Worm (Caenorhabditis elegans) whole organism, L1 larva: ENCODE results near the gene F46C5.9.

Source experiments
- C04F5.9 ChIP-seq: sonication (generic microtip); optimal IDR thresholded peaks from 2 replicates; lab custom pipeline; 2016; ENCODE audit warnings: missing genetic modification characterization, missing compliant biosample characterization
- C34B4.2 ChIP-seq: sonication (generic microtip); optimal IDR thresholded peaks from 2 replicates; lab custom pipeline; 2017; ENCODE audit warnings: mild to moderate bottlenecking, missing genetic modification characterization, missing compliant biosample characterization
- F16B12.6 ChIP-seq: fragments of 150-350 bp; optimal IDR thresholded peaks from 2 replicates; lab custom pipeline; 2014; ENCODE audit warnings: missing biosample characterization, missing genetic modification characterization
- Y116A8C.19 ChIP-seq: sonication (generic microtip); optimal IDR thresholded peaks from 2 replicates; lab custom pipeline; 2016; ENCODE audit warnings: missing compliant biosample characterization, missing genetic modification characterization, borderline replicate concordance
- aha-1 ChIP-seq: fragments of 150-350 bp; optimal IDR thresholded peaks from 2 replicates; lab custom pipeline; 2014; ENCODE audit warnings: missing biosample characterization, missing genetic modification characterization
- aly-2 ChIP-seq: fragments of 150-350 bp; optimal IDR thresholded peaks from 2 replicates; lab custom pipeline; 2014; ENCODE audit warnings: missing biosample characterization, missing genetic modification characterization
- ama-1 ChIP-seq: fragments of 150-350 bp; optimal IDR thresholded peaks from 2 replicates; lab custom pipeline; 2014
- blmp-1 ChIP-seq: fragments of 150-350 bp; optimal IDR thresholded peaks from 2 replicates; lab custom pipeline; 2014; ENCODE audit warnings: missing biosample characterization, missing genetic modification characterization
- ceh-8 ChIP-seq: fragments of 200-800 bp; sonication (Bioruptor generic); optimal IDR thresholded peaks from 2 replicates; lab custom pipeline; 2018; ENCODE audit warnings: mild to moderate bottlenecking, missing genetic modification characterization, moderate library complexity, missing compliant biosample characterization
- ceh-88 ChIP-seq: fragments of 200-800 bp; sonication (Bioruptor generic); IDR thresholded peaks from 2 replicates; pipeline ENCODE4 v1.3.6; 2022; ENCODE audit warnings: missing genetic modification characterization, missing compliant biosample characterization
- ceh-90 ChIP-seq: sonication (generic microtip); optimal IDR thresholded peaks from 2 replicates; lab custom pipeline; 2016; ENCODE audit warnings: missing genetic modification characterization, missing compliant biosample characterization
- efl-1 ChIP-seq, 4 experiments: fragments of 150-350 bp; optimal IDR thresholded peaks in 3 of 4; peaks in 1 of 4; 1 replicate in 1 of 4; 2 replicates in 3 of 4; lab custom pipeline; 2014; ENCODE audit warnings: missing biosample characterization in 2 of 4, missing genetic modification characterization in 2 of 4, missing genetic modification reagents in 2 of 4
- egl-27 ChIP-seq, 2 experiments: fragments of 150-350 bp in 1 of 2; sonication (generic microtip); optimal IDR thresholded peaks; 3 replicates each; lab custom pipeline; 2017 to 2018; ENCODE audit warnings: missing biosample characterization in 2 of 2, missing genetic modification characterization in 2 of 2, missing genetic modification reagents in 2 of 2
- elt-2 ChIP-seq: sonication (generic microtip); optimal IDR thresholded peaks from 2 replicates; lab custom pipeline; 2016; ENCODE audit warnings: missing genetic modification characterization, mild to moderate bottlenecking, inconsistent platforms, missing compliant biosample characterization, missing genetic modification reagents
- elt-3 ChIP-seq, 6 experiments: fragments of 150-350 bp in 1 of 6; sonication (generic microtip); optimal IDR thresholded peaks; 2 replicates each; lab custom pipeline; 2017 to 2018; ENCODE audit warnings: missing biosample characterization in 6 of 6, missing genetic modification characterization in 6 of 6, inconsistent platforms in 1 of 6
- fkh-4 ChIP-seq: sonication (generic microtip); optimal IDR thresholded peaks from 2 replicates; lab custom pipeline; 2016; ENCODE audit warnings: missing compliant biosample characterization, missing genetic modification characterization, borderline replicate concordance
- fkh-8 ChIP-seq: sonication (generic microtip); optimal IDR thresholded peaks from 2 replicates; lab custom pipeline; 2016; ENCODE audit warnings: mild to moderate bottlenecking, missing genetic modification characterization, missing compliant biosample characterization
- hlh-17 ChIP-seq: fragments of 200-800 bp; sonication (Bioruptor generic); optimal IDR thresholded peaks from 2 replicates; lab custom pipeline; 2018; ENCODE audit warnings: missing genetic modification characterization, mild to moderate bottlenecking, missing compliant biosample characterization, moderate library complexity, borderline replicate concordance
- hlh-4 ChIP-seq: sonication (generic microtip); optimal IDR thresholded peaks from 2 replicates; lab custom pipeline; 2016; ENCODE audit warnings: mild to moderate bottlenecking, missing genetic modification characterization, missing compliant biosample characterization
- hpl-2 ChIP-seq: fragments of 150-350 bp; optimal IDR thresholded peaks from 2 replicates; lab custom pipeline; 2014; ENCODE audit warnings: missing biosample characterization, missing genetic modification reagents, missing genetic modification characterization
- isw-1 ChIP-seq: fragments of 200-800 bp; sonication (Bioruptor generic); IDR thresholded peaks from 2 replicates; pipeline ENCODE4 v1.3.6; 2022; ENCODE audit warnings: missing genetic modification characterization, missing compliant biosample characterization
- jun-1 ChIP-seq: fragments of 150-350 bp; optimal IDR thresholded peaks from 2 replicates; lab custom pipeline; 2014; ENCODE audit warnings: missing biosample characterization, missing genetic modification reagents, missing genetic modification characterization
- lin-13 ChIP-seq: fragments of 150-350 bp; optimal IDR thresholded peaks from 2 replicates; lab custom pipeline; 2014; ENCODE audit warnings: missing biosample characterization, missing genetic modification reagents, missing genetic modification characterization
- lin-14 ChIP-seq: fragments of 200-800 bp; sonication (Bioruptor generic); optimal IDR thresholded peaks from 2 replicates; lab custom pipeline; 2018; ENCODE audit warnings: mild to moderate bottlenecking, missing genetic modification characterization, moderate library complexity, missing compliant biosample characterization
- lin-15B ChIP-seq: fragments of 150-350 bp; sonication (generic microtip); optimal IDR thresholded peaks from 3 replicates; lab custom pipeline; 2014; ENCODE audit warnings: missing biosample characterization, missing genetic modification characterization
- lin-39 ChIP-seq: fragments of 150-350 bp; optimal IDR thresholded peaks from 2 replicates; lab custom pipeline; 2014; ENCODE audit warnings: missing biosample characterization, missing genetic modification reagents, missing genetic modification characterization
- lir-3 ChIP-seq: sonication (generic microtip); optimal IDR thresholded peaks from 2 replicates; lab custom pipeline; 2016; ENCODE audit warnings: mild to moderate bottlenecking, missing genetic modification characterization, moderate library complexity, missing compliant biosample characterization; ENCODE audit not compliant: poor library complexity
- lsy-2 ChIP-seq, 2 experiments: fragments of 150-350 bp; optimal IDR thresholded peaks; 2 replicates each; lab custom pipeline; 2014; ENCODE audit warnings: missing biosample characterization in 2 of 2, missing genetic modification characterization in 2 of 2
- mab-9 ChIP-seq: fragments of 200-800 bp; sonication (Bioruptor generic); IDR thresholded peaks from 2 replicates; pipeline ENCODE4 v1.3.6; 2022; ENCODE audit warnings: missing genetic modification reagents, missing genetic modification characterization, missing compliant biosample characterization
- mdl-1 ChIP-seq, 2 experiments: fragments of 150-350 bp; optimal IDR thresholded peaks; 2 replicates each; lab custom pipeline; 2014 to 2017; ENCODE audit warnings: missing biosample characterization in 2 of 2, missing genetic modification characterization in 2 of 2, inconsistent platforms in 1 of 2
- nhr-11 ChIP-seq: fragments of 150-350 bp; optimal IDR thresholded peaks from 2 replicates; lab custom pipeline; 2014; ENCODE audit warnings: missing biosample characterization, missing genetic modification characterization
- nhr-12 ChIP-seq: sonication (generic microtip); optimal IDR thresholded peaks from 2 replicates; lab custom pipeline; 2017; ENCODE audit warnings: missing biosample characterization, missing genetic modification characterization
- nhr-20 ChIP-seq: sonication (generic microtip); optimal IDR thresholded peaks from 2 replicates; lab custom pipeline; 2016; ENCODE audit warnings: mild to moderate bottlenecking, missing genetic modification characterization, missing compliant biosample characterization
- nhr-237 ChIP-seq: fragments of 150-350 bp; optimal IDR thresholded peaks from 2 replicates; lab custom pipeline; 2014; ENCODE audit warnings: missing biosample characterization, missing genetic modification characterization
- nhr-28 ChIP-seq: fragments of 150-350 bp; optimal IDR thresholded peaks from 2 replicates; lab custom pipeline; 2014; ENCODE audit warnings: missing biosample characterization, missing genetic modification characterization
- nhr-71 ChIP-seq: sonication (generic microtip); optimal IDR thresholded peaks from 2 replicates; lab custom pipeline; 2016; ENCODE audit warnings: mild to moderate bottlenecking, missing genetic modification characterization, moderate library complexity, missing compliant biosample characterization
- nhr-77 ChIP-seq: fragments of 150-350 bp; optimal IDR thresholded peaks from 2 replicates; lab custom pipeline; 2014; ENCODE audit warnings: missing biosample characterization, missing genetic modification characterization
- nhr-84 ChIP-seq: sonication (generic microtip); optimal IDR thresholded peaks from 2 replicates; lab custom pipeline; 2017; ENCODE audit warnings: missing biosample characterization, missing genetic modification characterization
- nhr-85 ChIP-seq: sonication (generic microtip); peaks from one replicate; lab custom pipeline; 2016; ENCODE audit warnings: missing genetic modification characterization, inconsistent platforms, missing compliant biosample characterization
- nhr-90 ChIP-seq: sonication (generic microtip); optimal IDR thresholded peaks from 2 replicates; lab custom pipeline; 2016; ENCODE audit warnings: mild to moderate bottlenecking, missing genetic modification characterization, missing compliant biosample characterization; ENCODE audit not compliant: poor library complexity
- pag-3 ChIP-seq: sonication (generic microtip); optimal IDR thresholded peaks from 2 replicates; lab custom pipeline; 2017; ENCODE audit warnings: missing genetic modification characterization, mild to moderate bottlenecking, missing compliant biosample characterization, antibody characterized with exemption, borderline replicate concordance; ENCODE audit not compliant: insufficient read depth
- snu-23 ChIP-seq: sonication (generic microtip); optimal IDR thresholded peaks from 2 replicates; lab custom pipeline; 2016; ENCODE audit warnings: missing genetic modification characterization, missing compliant biosample characterization
- sptf-1 ChIP-seq: fragments of 150-350 bp; optimal IDR thresholded peaks from 2 replicates; lab custom pipeline; 2014; ENCODE audit warnings: missing biosample characterization, missing genetic modification characterization
- sup-37 ChIP-seq: fragments of 200-800 bp; sonication (Bioruptor generic); optimal IDR thresholded peaks from 2 replicates; lab custom pipeline; 2018; ENCODE audit warnings: mild to moderate bottlenecking, missing genetic modification characterization, missing compliant biosample characterization
- swsn-7 ChIP-seq: sonication (generic microtip); optimal IDR thresholded peaks from 2 replicates; lab custom pipeline; 2016; ENCODE audit warnings: missing genetic modification characterization, missing compliant biosample characterization
- tlp-1 ChIP-seq: fragments of 150-350 bp; optimal IDR thresholded peaks from 2 replicates; lab custom pipeline; 2014; ENCODE audit warnings: missing biosample characterization, missing genetic modification characterization
- unc-130 ChIP-seq: fragments of 150-350 bp; optimal IDR thresholded peaks from 2 replicates; lab custom pipeline; 2017; ENCODE audit warnings: missing biosample characterization, missing genetic modification characterization, inconsistent platforms
- unc-86 ChIP-seq: sonication (generic microtip); optimal IDR thresholded peaks from 2 replicates; lab custom pipeline; 2016; ENCODE audit warnings: missing genetic modification characterization, missing compliant biosample characterization
- vab-15 ChIP-seq: sonication (generic microtip); optimal IDR thresholded peaks from 2 replicates; lab custom pipeline; 2017; ENCODE audit warnings: missing genotype, mild to moderate bottlenecking, missing genetic modification characterization, missing compliant biosample characterization
- xbp-1 ChIP-seq: sonication (generic microtip); optimal IDR thresholded peaks from 2 replicates; lab custom pipeline; 2016; ENCODE audit warnings: missing genetic modification characterization, missing compliant biosample characterization
- zip-4 ChIP-seq: fragments of 200-800 bp; sonication (Bioruptor generic); optimal IDR thresholded peaks from 2 replicates; lab custom pipeline; 2018; ENCODE audit warnings: mild to moderate bottlenecking, missing genetic modification characterization, moderate library complexity, missing compliant biosample characterization
- ztf-11 ChIP-seq, 2 experiments: sonication (generic microtip); optimal IDR thresholded peaks; 2 replicates each; lab custom pipeline; 2016 to 2017; ENCODE audit warnings: missing genetic modification characterization in 2 of 2, missing biosample characterization in 1 of 2, missing compliant biosample characterization in 1 of 2
- ztf-4 ChIP-seq: fragments of 150-350 bp; optimal IDR thresholded peaks from 2 replicates; lab custom pipeline; 2014; ENCODE audit warnings: missing biosample characterization, missing genetic modification characterization

Gene F46C5.9

ce11 chrII:8813659-8814058 lies 3.1 kb upstream of the F46C5.9 start:
- TF ChIP-seq F16B12.6 (tag; lab: Kevin White, UChicago) (no peak), nhr-84 (tag; lab: Kevin White, UChicago) (no peak), aly-2 (tag; lab: Kevin White, UChicago) (no peak), sptf-1 (tag; lab: Kevin White, UChicago) (no peak), ceh-90 (tag; lab: Kevin White, UChicago) (no peak), efl-1 (optimal IDR thresholded peaks at IDR 0.05; lab: Kevin White, UChicago) (no peak), efl-1 (GFP tag; optimal IDR thresholded peaks at IDR 0.05 in 1 of 2; lab: Kevin White, UChicago) (no peak), nhr-28 (tag; lab: Kevin White, UChicago) (no peak), ceh-8 (GFP tag; lab: Kevin White, UChicago) (no peak), C34B4.2 (tag; lab: Kevin White, UChicago) (no peak), nhr-90 (peak; percentile 74), tlp-1 (tag; lab: Kevin White, UChicago) (no peak), nhr-85 (tag; lab: Kevin White, UChicago) (peak; percentile 98), aha-1 (tag; lab: Kevin White, UChicago) (no peak), hpl-2 (no peak), nhr-237 (tag; lab: Kevin White, UChicago) (no peak), vab-15 (peak; percentile 28), ama-1 (lab: Kevin White, UChicago) (no peak), lsy-2 (tag; optimal IDR thresholded peaks at IDR 0.05; lab: Kevin White, UChicago) (peak in 1 of 2 experiments; percentile 90), hlh-17 (GFP tag; lab: Kevin White, UChicago) (no peak), elt-2 (tag; lab: Kevin White, UChicago) (no peak), lin-15B (no peak), C04F5.9 (no peak), nhr-20 (tag; lab: Kevin White, UChicago) (peak; percentile 93), nhr-71 (peak; percentile 89), lin-14 (GFP tag; lab: Kevin White, UChicago) (peak; percentile 74), fkh-8 (tag; lab: Kevin White, UChicago) (no peak), unc-130 (peak; percentile 78), swsn-7 (tag; lab: Kevin White, UChicago) (no peak), snu-23 (GFP tag; lab: Kevin White, UChicago) (peak; percentile 82), elt-3 (tag; optimal IDR thresholded peaks at IDR 0.05; lab: Kevin White, UChicago) (peak in 5 of 6 experiments; percentile 79 to 95 (median 86)), unc-86 (tag; lab: Kevin White, UChicago) (no peak), nhr-77 (peak; percentile 10), ztf-4 (tag; lab: Kevin White, UChicago) (no peak), lin-13 (peak; percentile 27), sup-37 (no peak), zip-4 (GFP tag; lab: Kevin White, UChicago) (no peak), egl-27 (tag; optimal IDR thresholded peaks at IDR 0.05; lab: Kevin White, UChicago) (no peak), mdl-1 (tag; optimal IDR thresholded peaks at IDR 0.05; lab: Kevin White, UChicago) (peak in 1 of 2 experiments; percentile 80), ceh-88 (no peak), fkh-4 (tag; lab: Kevin White, UChicago) (no peak), nhr-11 (no peak), nhr-12 (no peak), Y116A8C.19 (no peak), xbp-1 (tag; lab: Kevin White, UChicago) (no peak), blmp-1 (peak; percentile 86), ztf-11 (tag; optimal IDR thresholded peaks at IDR 0.05; lab: Kevin White, UChicago) (no peak), mab-9 (no peak), lin-39 (tag; lab: Kevin White, UChicago) (no peak), isw-1 (GFP tag; lab: Robert Waterston, UW) (no peak), lir-3 (tag; lab: Kevin White, UChicago) (peak; percentile 61), pag-3 (no peak), jun-1 (tag; lab: Kevin White, UChicago) (no peak), hlh-4 (tag; lab: Kevin White, UChicago) (no peak)
